Worm (Caenorhabditis elegans) whole organism, mixed stage, embryonic: ENCODE data around the gene chtb-3.
A peak's percentile ranks its signal among the peaks of the same experiment; 100 is the strongest.

ENCODE experiments used
- M03D4.4 ChIP-seq: sonication (generic microtip); optimal IDR thresholded peaks from 2 replicates; lab custom pipeline; 2017; ENCODE audit warnings: mild to moderate bottlenecking, missing genetic modification characterization, missing compliant biosample characterization
- bed-3 ChIP-seq: fragments of 200-800 bp; sonication (Bioruptor generic); optimal IDR thresholded peaks from 3 replicates; lab custom pipeline; 2018; ENCODE audit warnings: mild to moderate bottlenecking, missing genetic modification characterization, moderate library complexity, missing compliant biosample characterization
- blmp-1 ChIP-seq: fragments of 150-350 bp; optimal IDR thresholded peaks from 2 replicates; lab custom pipeline; 2014; ENCODE audit warnings: missing biosample characterization, missing genetic modification characterization
- ceh-39 ChIP-seq: fragments of 150-350 bp; optimal IDR thresholded peaks from 2 replicates; lab custom pipeline; 2014; ENCODE audit warnings: missing biosample characterization, missing genetic modification characterization
- ceh-43 ChIP-seq: fragments of 200-800 bp; sonication (Bioruptor generic); optimal IDR thresholded peaks from 2 replicates; lab custom pipeline; 2018; ENCODE audit warnings: mild to moderate bottlenecking, missing genetic modification characterization, moderate library complexity, missing compliant biosample characterization
- ceh-83 ChIP-seq: fragments of 200-800 bp; sonication (Bioruptor generic); optimal IDR thresholded peaks from 2 replicates; lab custom pipeline; 2018; ENCODE audit warnings: mild to moderate bottlenecking, missing genetic modification characterization, missing compliant biosample characterization
- ces-1 ChIP-seq: fragments of 150-350 bp; optimal IDR thresholded peaks from 2 replicates; lab custom pipeline; 2014; ENCODE audit warnings: missing biosample characterization, missing genetic modification reagents, missing genetic modification characterization
- cnd-1 ChIP-seq: fragments of 200-800 bp; sonication (Bioruptor generic); optimal IDR thresholded peaks from 2 replicates; lab custom pipeline; 2018; ENCODE audit warnings: mild to moderate bottlenecking, missing genetic modification characterization, missing compliant biosample characterization
- drap-1 ChIP-seq: fragments of 200-800 bp; sonication (Bioruptor generic); optimal IDR thresholded peaks from 3 replicates; lab custom pipeline; 2018; ENCODE audit warnings: mild to moderate bottlenecking, missing genetic modification characterization, missing compliant biosample characterization
- elt-1 ChIP-seq: sonication (generic microtip); optimal IDR thresholded peaks from 2 replicates; lab custom pipeline; 2017; ENCODE audit warnings: missing genetic modification characterization, mild to moderate bottlenecking, missing compliant biosample characterization, antibody characterized with exemption, moderate library complexity, borderline replicate concordance; ENCODE audit not compliant: insufficient read depth
- elt-3 ChIP-seq: fragments of 150-350 bp; optimal IDR thresholded peaks from 2 replicates; lab custom pipeline; 2014; ENCODE audit warnings: missing biosample characterization, missing genetic modification characterization
- flh-1 ChIP-seq: fragments of 200-800 bp; sonication (Bioruptor generic); optimal IDR thresholded peaks from 2 replicates; lab custom pipeline; 2018; ENCODE audit warnings: mild to moderate bottlenecking, missing genetic modification characterization, moderate library complexity, missing compliant biosample characterization
- ham-2 ChIP-seq: fragments of 200-800 bp; sonication (Bioruptor generic); optimal IDR thresholded peaks from 2 replicates; lab custom pipeline; 2018; ENCODE audit warnings: mild to moderate bottlenecking, missing genetic modification characterization, missing compliant biosample characterization
- hlh-1 ChIP-seq: fragments of 150-350 bp; optimal IDR thresholded peaks from 2 replicates; lab custom pipeline; 2014; ENCODE audit warnings: missing biosample characterization, missing genetic modification reagents, missing genetic modification characterization
- lin-13 ChIP-seq: fragments of 150-350 bp; optimal IDR thresholded peaks from 2 replicates; lab custom pipeline; 2014; ENCODE audit warnings: missing biosample characterization, missing genetic modification characterization
- lin-32 ChIP-seq: fragments of 200-800 bp; sonication (Bioruptor generic); optimal IDR thresholded peaks from 2 replicates; lab custom pipeline; 2018; ENCODE audit warnings: mild to moderate bottlenecking, missing genetic modification characterization, missing compliant biosample characterization
- lsy-2 ChIP-seq: fragments of 150-350 bp; optimal IDR thresholded peaks from 2 replicates; lab custom pipeline; 2014; ENCODE audit warnings: missing biosample characterization, missing genetic modification characterization
- mab-5 ChIP-seq: fragments of 150-350 bp; optimal IDR thresholded peaks from 2 replicates; lab custom pipeline; 2014; ENCODE audit warnings: missing biosample characterization, missing genetic modification characterization
- mep-1 ChIP-seq: fragments of 150-350 bp; optimal IDR thresholded peaks from 2 replicates; lab custom pipeline; 2017; ENCODE audit warnings: missing biosample characterization, missing genetic modification reagents, missing genetic modification characterization, inconsistent platforms
- mls-2 ChIP-seq: sonication (generic microtip); optimal IDR thresholded peaks from 2 replicates; lab custom pipeline; 2016; ENCODE audit warnings: mild to moderate bottlenecking, missing genetic modification characterization, moderate library complexity, missing compliant biosample characterization
- nhr-2 ChIP-seq: fragments of 150-350 bp; optimal IDR thresholded peaks from 2 replicates; lab custom pipeline; 2014; ENCODE audit warnings: missing biosample characterization, missing genetic modification characterization
- nhr-237 ChIP-seq: fragments of 150-350 bp; optimal IDR thresholded peaks from 2 replicates; lab custom pipeline; 2014; ENCODE audit warnings: missing biosample characterization, missing genetic modification characterization
- nhr-28 ChIP-seq: fragments of 150-350 bp; optimal IDR thresholded peaks from 2 replicates; lab custom pipeline; 2014; ENCODE audit warnings: missing biosample characterization, missing genetic modification characterization
- nhr-76 ChIP-seq: sonication (generic microtip); optimal IDR thresholded peaks from 2 replicates; lab custom pipeline; 2017; ENCODE audit warnings: missing biosample characterization, missing genetic modification characterization
- pha-4 ChIP-seq: fragments of 150-350 bp; optimal IDR thresholded peaks from 2 replicates; lab custom pipeline; 2018; ENCODE audit warnings: missing biosample characterization, missing genetic modification reagents, missing genetic modification characterization
- sem-2 ChIP-seq: fragments of 200-800 bp; sonication (Bioruptor generic); optimal IDR thresholded peaks from 2 replicates; lab custom pipeline; 2018; ENCODE audit warnings: mild to moderate bottlenecking, missing genetic modification characterization, missing compliant biosample characterization
- snpc-4 ChIP-seq: fragments of 150-350 bp; optimal IDR thresholded peaks from 2 replicates; lab custom pipeline; 2014; ENCODE audit warnings: missing biosample characterization, missing genetic modification characterization
- sptf-1 ChIP-seq: sonication (generic microtip); optimal IDR thresholded peaks from 2 replicates; lab custom pipeline; 2017; ENCODE audit warnings: mild to moderate bottlenecking, missing genetic modification characterization, moderate library complexity, missing compliant biosample characterization
- tbx-8 ChIP-seq: fragments of 200-800 bp; sonication (Bioruptor generic); optimal IDR thresholded peaks from 2 replicates; lab custom pipeline; 2018; ENCODE audit warnings: mild to moderate bottlenecking, missing genetic modification characterization, moderate library complexity, missing compliant biosample characterization
- unc-120 ChIP-seq: sonication (generic microtip); optimal IDR thresholded peaks from 2 replicates; lab custom pipeline; 2017; ENCODE audit warnings: missing genetic modification characterization, missing compliant biosample characterization; ENCODE audit not compliant: poor library complexity, severe bottlenecking
- unc-39 ChIP-seq: fragments of 150-350 bp; optimal IDR thresholded peaks from 2 replicates; lab custom pipeline; 2014; ENCODE audit warnings: missing biosample characterization, missing genetic modification characterization
- unc-62 ChIP-seq: fragments of 150-350 bp; optimal IDR thresholded peaks from 2 replicates; lab custom pipeline; 2014; ENCODE audit warnings: missing biosample characterization, missing genetic modification reagents, missing genetic modification characterization
- zip-8 ChIP-seq: fragments of 150-350 bp; optimal IDR thresholded peaks from 2 replicates; lab custom pipeline; 2014; ENCODE audit warnings: missing biosample characterization, missing genetic modification characterization
- ztf-11 ChIP-seq: fragments of 150-350 bp; optimal IDR thresholded peaks from 2 replicates; lab custom pipeline; 2014; ENCODE audit warnings: missing biosample characterization, missing genetic modification characterization

The chtb-3 gene

ce11 chrX:6321380-6321779 is 1.9 kb upstream of the chtb-3 start:
- TF ChIP-seq blmp-1 (no peak), mls-2 (no peak), bed-3 (GFP tag; lab: Kevin White, UChicago) (no peak), nhr-76 (no peak), lin-32 (GFP tag; lab: Kevin White, UChicago) (no peak), unc-120 (tag; lab: Kevin White, UChicago) (no peak), elt-3 (tag; lab: Kevin White, UChicago) (no peak), zip-8 (tag; lab: Kevin White, UChicago) (no peak), cnd-1 (no peak), ceh-83 (GFP tag; lab: Kevin White, UChicago) (no peak), flh-1 (GFP tag; lab: Kevin White, UChicago) (no peak), sem-2 (GFP tag; lab: Kevin White, UChicago) (no peak)

- no peak for TF ChIP-seq hlh-1 (tag; lab: Kevin White, UChicago)
- TF ChIP-seq ztf-11, result no peak
- no peak for TF ChIP-seq nhr-237 (tag; lab: Kevin White, UChicago)
- TF ChIP-seq M03D4.4 (tag; lab: Kevin White, UChicago), result no peak
- TF ChIP-seq nhr-2, result no peak
- no peak for TF ChIP-seq tbx-8 (GFP tag; lab: Kevin White, UChicago)
- TF ChIP-seq sem-2 (GFP tag; lab: Kevin White, UChicago), result no peak
- TF ChIP-seq ham-2 (GFP tag; lab: Kevin White, UChicago), result no peak
- TF ChIP-seq nhr-76, result no peak
- TF ChIP-seq lsy-2 (tag; lab: Kevin White, UChicago), result no peak
- no peak for TF ChIP-seq ces-1
- TF ChIP-seq nhr-28 (tag; lab: Kevin White, UChicago), result no peak
- no peak for TF ChIP-seq ceh-39
- no peak for TF ChIP-seq unc-39 (tag; lab: Kevin White, UChicago)
Observed at ce11 chrX:6320887-6321286, 1.4 kb upstream of the chtb-3 start.

ce11 chrX:6318803-6319202 is 643 bp downstream of the chtb-3 start:
- no peak for TF ChIP-seq drap-1 (GFP tag; lab: Kevin White, UChicago)

ce11 chrX:6311391-6311790 is 8.1 kb downstream of the chtb-3 start, which contains the start of gene npr-38:
npr-38 (plus strand) TSS chrX:6311691.
- TF ChIP-seq tbx-8 (GFP tag; lab: Kevin White, UChicago) (no peak), flh-1 (GFP tag; lab: Kevin White, UChicago) (no peak), M03D4.4 (tag; lab: Kevin White, UChicago) (no peak), nhr-76 (no peak), lin-13 (tag; lab: Kevin White, UChicago) (no peak), nhr-2 (no peak), mep-1 (no peak), ham-2 (GFP tag; lab: Kevin White, UChicago) (no peak), hlh-1 (tag; lab: Kevin White, UChicago) (no peak)

ce11 chrX:6299641-6300240 is 19.7 kb downstream of the chtb-3 start, which contains the start of gene cest-16:
cest-16 (plus strand) TSS chrX:6299942.
- TF ChIP-seq tbx-8 (GFP tag; lab: Kevin White, UChicago) (no peak), unc-62 (GFP tag; lab: Kevin White, UChicago) (peak; percentile 28), nhr-237 (tag; lab: Kevin White, UChicago) (no peak), hlh-1 (tag; lab: Kevin White, UChicago) (peak; percentile 45), unc-120 (tag; lab: Kevin White, UChicago) (peak; percentile 62), nhr-28 (tag; lab: Kevin White, UChicago) (no peak), mls-2 (no peak)

ce11 chrX:6296402-6296844 is 23.0 kb downstream of the chtb-3 start:
- TF ChIP-seq hlh-1 (tag; lab: Kevin White, UChicago) (peak; percentile 85), pha-4 (peak; percentile 96), sptf-1 (tag; lab: Kevin White, UChicago) (peak; percentile 93), mab-5 (peak; percentile 85), lin-32 (GFP tag; lab: Kevin White, UChicago) (peak; percentile 44), mls-2 (peak; percentile 88), ham-2 (GFP tag; lab: Kevin White, UChicago) (peak; percentile 71), unc-120 (tag; lab: Kevin White, UChicago) (peak; percentile 89), ztf-11 (peak; percentile 95), tbx-8 (GFP tag; lab: Kevin White, UChicago) (peak; percentile 29), nhr-28 (tag; lab: Kevin White, UChicago) (peak; percentile 82), bed-3 (GFP tag; lab: Kevin White, UChicago) (peak; percentile 42), flh-1 (GFP tag; lab: Kevin White, UChicago) (no peak), sem-2 (GFP tag; lab: Kevin White, UChicago) (peak; percentile 9), blmp-1 (peak; percentile 65), elt-3 (tag; lab: Kevin White, UChicago) (peak; percentile 96), elt-1 (tag; lab: Kevin White, UChicago) (peak; percentile 43), unc-39 (tag; lab: Kevin White, UChicago) (peak; percentile 96), zip-8 (tag; lab: Kevin White, UChicago) (no peak), snpc-4 (tag; lab: Kevin White, UChicago) (no peak), nhr-2 (peak; percentile 58), ceh-39 (peak; percentile 91), lin-13 (tag; lab: Kevin White, UChicago) (peak; percentile 86), drap-1 (GFP tag; lab: Kevin White, UChicago) (peak; percentile 97), ces-1 (peak; percentile 99), mep-1 (peak; percentile 99), cnd-1 (peak; percentile 93), ceh-43 (GFP tag; lab: Kevin White, UChicago) (peak; percentile 74), M03D4.4 (tag; lab: Kevin White, UChicago) (peak; percentile 76)
